Fruit fly (Drosophila melanogaster): ENCODE data around the gene B-H2.

The B-H2 gene

dm6 chrX:17297924-17298591, 16.3 kb upstream of the B-H2 start:
- TF ChIP-seq CG7745 (tag; optimal IDR thresholded peaks at IDR 0.05) (no peak), CG34422 (GFP tag; IDR thresholded peaks at IDR 0.05) (no peak), croc (GFP tag; conservative IDR thresholded peaks at IDR 0.05) (peak; percentile 15; the same call in 1 of the 3 replicates), unc-4 (GFP tag; IDR thresholded peaks at IDR 0.05; ENCODE audit: partially characterized antibody) (no peak), CG13894 (tag; optimal IDR thresholded peaks at IDR 0.05) (no peak), Dref (GFP tag; IDR thresholded peaks at IDR 0.05) (no peak), CG14667 (GFP tag; IDR thresholded peaks at IDR 0.05) (no peak), CG10147 (GFP tag; optimal IDR thresholded peaks at IDR 0.05) (no peak), ranshi (GFP tag; IDR thresholded peaks at IDR 0.05) (no peak), CG15479 (GFP tag; optimal IDR thresholded peaks at IDR 0.05) (no peak), cad (GFP tag; optimal IDR thresholded peaks at IDR 0.05) (no peak), CG17568 (GFP tag; optimal IDR thresholded peaks at IDR 0.05) (no peak), trem (tag; optimal IDR thresholded peaks at IDR 0.05) (no peak), Pdp1 (GFP tag; optimal IDR thresholded peaks at IDR 0.05) (peak in 1 of 2 experiments; percentile 30), pfk (GFP tag; optimal IDR thresholded peaks at IDR 0.05) (peak; percentile 15), chinmo (GFP tag; IDR thresholded peaks at IDR 0.05; ENCODE audit: partially characterized antibody) (no peak), CHES-1-like (GFP tag; optimal IDR thresholded peaks at IDR 0.05) (no peak), CG17328 (GFP tag; IDR thresholded peaks at IDR 0.05) (peak; percentile 53; the same call in 1 of the 2 replicates), CG14710 (tag; optimal IDR thresholded peaks at IDR 0.05) (peak; percentile 77), dysf (GFP tag; IDR thresholded peaks at IDR 0.05) (no peak), tx (GFP tag; optimal IDR thresholded peaks at IDR 0.05) (no peak), NC2α (GFP tag; optimal IDR thresholded peaks at IDR 0.05) (peak; percentile 1), CG16863 (GFP tag; optimal IDR thresholded peaks at IDR 0.05) (peak; percentile 12), CG16815 (GFP tag; optimal IDR thresholded peaks at IDR 0.05) (no peak), Sox102F (GFP tag; optimal IDR thresholded peaks at IDR 0.05) (peak; percentile 69), mld (GFP tag; IDR thresholded peaks at IDR 0.05; ENCODE audit: partially characterized antibody) (no peak), cg (GFP tag; optimal IDR thresholded peaks at IDR 0.05) (no peak), Ets97D (GFP tag; optimal IDR thresholded peaks at IDR 0.05) (no peak), Dll (GFP tag; IDR thresholded peaks at IDR 0.05; ENCODE audit: partially characterized antibody) (0 out of 4 replicates have a peak, but pooled peaks have one; percentile 18), CG12942 (GFP tag; optimal IDR thresholded peaks at IDR 0.05) (no peak), lmd (GFP tag; IDR thresholded peaks at IDR 0.05) (peak; percentile 6; the same call in 1 of the 2 replicates), MBD-R2 (GFP tag; IDR thresholded peaks at IDR 0.05) (no peak), CG1024 (GFP tag; IDR thresholded peaks at IDR 0.05) (no peak), CG31388 (GFP tag; optimal IDR thresholded peaks at IDR 0.05) (no peak), cato (GFP tag; optimal IDR thresholded peaks at IDR 0.05; ENCODE audit: borderline replicate concordance) (no peak), CG30431 (GFP tag; optimal IDR thresholded peaks at IDR 0.05) (no peak), HmgD (GFP tag; optimal IDR thresholded peaks at IDR 0.05) (peak; percentile 21), mirr (GFP tag; optimal IDR thresholded peaks at IDR 0.05) (no peak), HLH54F (GFP tag; optimal IDR thresholded peaks at IDR 0.05) (no peak), Elba2 (GFP tag; optimal IDR thresholded peaks at IDR 0.05) (no peak), fru (optimal IDR thresholded peaks at IDR 0.05) (no peak), otp (GFP tag; IDR thresholded peaks at IDR 0.05) (no peak; the same call in 2 of the 3 replicates), fd64A (GFP tag; optimal IDR thresholded peaks at IDR 0.05) (no peak), CG11696 (GFP tag; IDR thresholded peaks at IDR 0.05) (peak; percentile 70), ATbp (GFP tag; optimal IDR thresholded peaks at IDR 0.05) (peak; percentile 41), mam (GFP tag; optimal IDR thresholded peaks at IDR 0.05) (no peak), CG3726 (GFP tag; IDR thresholded peaks at IDR 0.05) (no peak), org-1 (GFP tag; optimal IDR thresholded peaks at IDR 0.05) (no peak), insv (GFP tag; optimal IDR thresholded peaks at IDR 0.05) (no peak), lilli (GFP tag; optimal IDR thresholded peaks at IDR 0.05) (no peak)

Measured in whole organism, embryonic.